Comparison of ENCODE assay signal across 5 fruit fly cellular contexts in the genomic region with DNA sequence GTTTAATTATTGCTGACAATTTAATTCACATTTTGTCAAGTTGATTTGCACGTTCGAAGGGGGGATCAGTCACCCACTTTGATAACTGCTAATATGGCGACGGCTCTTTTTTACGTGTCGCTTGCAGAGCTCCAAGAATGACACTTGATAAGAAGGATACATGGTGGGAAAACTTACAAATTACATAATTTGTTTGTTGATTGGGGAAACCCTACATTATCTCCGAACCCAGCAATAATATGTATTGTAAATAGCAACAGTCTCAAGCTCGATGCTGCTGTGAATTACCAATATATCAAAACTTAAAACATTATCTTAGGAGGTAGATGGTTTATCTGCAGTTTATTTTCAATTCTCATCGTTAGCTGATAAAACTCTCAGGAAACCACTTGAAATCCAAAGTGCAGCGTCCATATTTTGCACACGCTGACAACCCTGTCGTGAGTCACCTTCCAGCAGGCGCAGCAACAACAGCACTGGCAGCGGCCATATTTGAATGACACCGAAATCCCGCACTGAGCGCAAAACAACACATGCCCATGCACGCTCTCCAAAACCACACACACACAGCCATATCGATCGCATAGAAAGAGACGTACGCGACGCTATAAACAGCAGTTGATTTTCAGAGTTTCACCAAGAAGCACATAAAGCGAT.
TF ChIP-seq lines count a peak whose summit lies in the region.

No protein-coding gene starts in this region.

- peak; percentile 50 for TF ChIP-seq CTCF in whole organism, embryonic (GFP tag; optimal IDR thresholded peaks at IDR 0.05; lab: Kevin White, UChicago)

TF ChIP-seq in whole organism, adult, 20 proteins besides CTCF, POLR2A, EP300 and RAD21 (continues in another document):
- TF ChIP-seq toe (GFP tag; optimal IDR thresholded peaks at IDR 0.05; lab: Kevin White, UChicago) (peak; percentile 96), Crg-1 (GFP tag; optimal IDR thresholded peaks at IDR 0.05; lab: Kevin White, UChicago) (peak; percentile 68), CG33017 (tag; optimal IDR thresholded peaks at IDR 0.05; lab: Kevin White, UChicago) (peak; percentile 88), bab1 (GFP tag; optimal IDR thresholded peaks at IDR 0.05; lab: Kevin White, UChicago) (peak; percentile 84), kay (GFP tag; lab: Kevin White, UChicago; ENCODE audit: borderline replicate concordance) (peak; percentile 99), CG1620 (GFP tag; optimal IDR thresholded peaks at IDR 0.05; lab: Kevin White, UChicago) (peak; percentile 72), pad (GFP tag; optimal IDR thresholded peaks at IDR 0.05; lab: Kevin White, UChicago) (peak; percentile 85), Hr96 (GFP tag; optimal IDR thresholded peaks at IDR 0.05; lab: Kevin White, UChicago) (peak; percentile 94), CG11617 (GFP tag; optimal IDR thresholded peaks at IDR 0.05; lab: Kevin White, UChicago) (peak; percentile 98), CG5204 (GFP tag; optimal IDR thresholded peaks at IDR 0.05; lab: Kevin White, UChicago) (peak; percentile 97), ovo (GFP tag; optimal IDR thresholded peaks at IDR 0.05; lab: Kevin White, UChicago) (peak; percentile 58), cnc (optimal IDR thresholded peaks at IDR 0.05; lab: Kevin White, UChicago) (peak in 1 of 2 experiments; percentile 11), CG7045 (GFP tag; optimal IDR thresholded peaks at IDR 0.05; lab: Kevin White, UChicago) (peak; percentile 97), Clk (GFP tag; optimal IDR thresholded peaks at IDR 0.05; lab: Kevin White, UChicago) (peak; percentile 95), CG14711 (tag; optimal IDR thresholded peaks at IDR 0.05; lab: Kevin White, UChicago) (peak; percentile 90), CG7101 (tag; optimal IDR thresholded peaks at IDR 0.05; lab: Kevin White, UChicago) (peak; percentile 90)

TF ChIP-seq in whole organism, embryonic, 481 proteins besides CTCF, POLR2A, EP300 and RAD21 (continues in another document):
- TF ChIP-seq fu2 (GFP tag; optimal IDR thresholded peaks at IDR 0.05; lab: Kevin White, UChicago) (peak; percentile 98), CG31224 (GFP tag; IDR thresholded peaks at IDR 0.05; lab: Robert Waterston, UW) (peak; percentile 86), mam (GFP tag; optimal IDR thresholded peaks at IDR 0.05; lab: Kevin White, UChicago) (peak; percentile 97), br (optimal IDR thresholded peaks at IDR 0.05; lab: Kevin White, UChicago) (no peak), Dbx (GFP tag; IDR thresholded peaks at IDR 0.05; lab: Robert Waterston, UW) (peak; percentile 86), CG31388 (GFP tag; optimal IDR thresholded peaks at IDR 0.05; lab: Kevin White, UChicago) (peak; percentile 86), CG17612 (GFP tag; IDR thresholded peaks at IDR 0.05; lab: Robert Waterston, UW) (peak; percentile 73), CG1792 (GFP tag; optimal IDR thresholded peaks at IDR 0.05; lab: Kevin White, UChicago) (peak; percentile 96), CG6683 (GFP tag; optimal IDR thresholded peaks at IDR 0.05; lab: Kevin White, UChicago) (peak; percentile 88), CG8478 (optimal IDR thresholded peaks at IDR 0.05; lab: Kevin White, UChicago) (no peak), CG13424 (tag; optimal IDR thresholded peaks at IDR 0.05; lab: Kevin White, UChicago) (peak; percentile 96), CG2875 (GFP tag; optimal IDR thresholded peaks at IDR 0.05; lab: Kevin White, UChicago) (peak; percentile 92), CG17568 (GFP tag; optimal IDR thresholded peaks at IDR 0.05; lab: Kevin White, UChicago) (peak; percentile 72), CG15601 (tag; optimal IDR thresholded peaks at IDR 0.05; lab: Kevin White, UChicago) (peak; percentile 89), tap (tag; optimal IDR thresholded peaks at IDR 0.05; lab: Kevin White, UChicago) (peak; percentile 86), CG6254 (GFP tag; optimal IDR thresholded peaks at IDR 0.05; lab: Kevin White, UChicago) (peak; percentile 86), CG30403 (GFP tag; optimal IDR thresholded peaks at IDR 0.05; lab: Kevin White, UChicago) (peak; percentile 99)

TF ChIP-seq in whole organism, prepupa, 60 proteins besides CTCF, POLR2A, EP300 and RAD21 (continues in another document):
- TF ChIP-seq eg (GFP tag; IDR thresholded peaks at IDR 0.05; lab: Robert Waterston, UW) (peak; percentile 90), Ets96B (tag; optimal IDR thresholded peaks at IDR 0.05; lab: Kevin White, UChicago) (peak; percentile 93), acj6 (GFP tag; optimal IDR thresholded peaks at IDR 0.05; lab: Kevin White, UChicago) (peak; percentile 97), Hr39 (GFP tag; optimal IDR thresholded peaks at IDR 0.05; lab: Kevin White, UChicago) (peak; percentile 98), CG15336 (GFP tag; IDR thresholded peaks at IDR 0.05; lab: Robert Waterston, UW) (peak; percentile 84), Eip93F (GFP tag; optimal IDR thresholded peaks at IDR 0.05; lab: Kevin White, UChicago) (peak; percentile 85), CG4318 (GFP tag; optimal IDR thresholded peaks at IDR 0.05; lab: Kevin White, UChicago) (peak; percentile 97), CG6163 (GFP tag; IDR thresholded peaks at IDR 0.05; lab: Robert Waterston, UW) (peak; percentile 89), CG7368 (GFP tag; optimal IDR thresholded peaks at IDR 0.05; lab: Kevin White, UChicago) (peak; percentile 92), CG3032 (tag; optimal IDR thresholded peaks at IDR 0.05; lab: Kevin White, UChicago) (peak; percentile 95), fd85E (GFP tag; optimal IDR thresholded peaks at IDR 0.05; lab: Kevin White, UChicago) (peak; percentile 68), cyc (GFP tag; optimal IDR thresholded peaks at IDR 0.05; lab: Kevin White, UChicago) (peak; percentile 96), Blimp-1 (GFP tag; optimal IDR thresholded peaks at IDR 0.05; lab: Kevin White, UChicago) (peak; percentile 93), fd59A (GFP tag; optimal IDR thresholded peaks at IDR 0.05; lab: Kevin White, UChicago) (peak; percentile 98), CG11762 (GFP tag; optimal IDR thresholded peaks at IDR 0.05; lab: Kevin White, UChicago; ENCODE audit: insufficient read depth) (peak; percentile 92), CG3919 (GFP tag; optimal IDR thresholded peaks at IDR 0.05; lab: Kevin White, UChicago) (peak; percentile 97), Met (GFP tag; optimal IDR thresholded peaks at IDR 0.05; lab: Kevin White, UChicago) (peak; percentile 96)

TF ChIP-seq in whole organism, pupa, 21 proteins besides CTCF, POLR2A, EP300 and RAD21 (continues in another document):
- TF ChIP-seq gl (tag; optimal IDR thresholded peaks at IDR 0.05; lab: Kevin White, UChicago), result peak; percentile 80
- peak; percentile 72; the same call in 1 of the 2 replicates for TF ChIP-seq rn (GFP tag; IDR thresholded peaks at IDR 0.05; lab: Robert Waterston, UW)
- TF ChIP-seq Pif1A (GFP tag; optimal IDR thresholded peaks at IDR 0.05; lab: Kevin White, UChicago), result peak; percentile 93
- peak; percentile 86 for TF ChIP-seq CG32121 (GFP tag; IDR thresholded peaks at IDR 0.05; lab: Robert Waterston, UW)
- TF ChIP-seq CG10348 (GFP tag; IDR thresholded peaks at IDR 0.05; lab: Robert Waterston, UW), result peak; percentile 70
- peak; percentile 89 for TF ChIP-seq CG4496 (GFP tag; IDR thresholded peaks at IDR 0.05; lab: Robert Waterston, UW)
- peak; percentile 83 for TF ChIP-seq CG17806 (tag; optimal IDR thresholded peaks at IDR 0.05; lab: Kevin White, UChicago)
- TF ChIP-seq CG14655 (GFP tag; optimal IDR thresholded peaks at IDR 0.05; lab: Kevin White, UChicago), result peak; percentile 99
- peak; percentile 59 for TF ChIP-seq CG12605 (GFP tag; IDR thresholded peaks at IDR 0.05; lab: Robert Waterston, UW)
- peak; percentile 87 for TF ChIP-seq CG13204 (GFP tag; optimal IDR thresholded peaks at IDR 0.05; lab: Kevin White, UChicago)
- peak; percentile 97 for TF ChIP-seq Snoo (tag; optimal IDR thresholded peaks at IDR 0.05; lab: Kevin White, UChicago)
- peak; percentile 86 for TF ChIP-seq Pif1B (GFP tag; optimal IDR thresholded peaks at IDR 0.05; lab: Kevin White, UChicago)
- TF ChIP-seq EcR (GFP tag; optimal IDR thresholded peaks at IDR 0.05; lab: Kevin White, UChicago), result peak; percentile 9
- TF ChIP-seq CG9948 (tag; optimal IDR thresholded peaks at IDR 0.05; lab: Kevin White, UChicago), result peak; percentile 94
- TF ChIP-seq CG15710 (tag; optimal IDR thresholded peaks at IDR 0.05; lab: Kevin White, UChicago), result peak; percentile 95
- TF ChIP-seq CG8301 (tag; optimal IDR thresholded peaks at IDR 0.05; lab: Kevin White, UChicago), result peak; percentile 96
- peak; percentile 88 for TF ChIP-seq D1 (tag; optimal IDR thresholded peaks at IDR 0.05; lab: Kevin White, UChicago)
- no peak; the same call in 1 of the 2 replicates for TF ChIP-seq Ets98B (GFP tag; IDR thresholded peaks at IDR 0.05; lab: Robert Waterston, UW)

TF ChIP-seq in whole organism, wandering third instar larva, 38 proteins besides CTCF, POLR2A, EP300 and RAD21 (continues in another document):
- TF ChIP-seq h (GFP tag; optimal IDR thresholded peaks at IDR 0.05; lab: Kevin White, UChicago), result peak; percentile 90
- TF ChIP-seq Jra (GFP tag; optimal IDR thresholded peaks at IDR 0.05; lab: Kevin White, UChicago), result peak; percentile 91
- TF ChIP-seq OdsH (GFP tag; optimal IDR thresholded peaks at IDR 0.05; lab: Kevin White, UChicago), result peak; percentile 93
- no peak for TF ChIP-seq brk (GFP tag; optimal IDR thresholded peaks at IDR 0.05; lab: Kevin White, UChicago)
- peak; percentile 74 for TF ChIP-seq Dif (GFP tag; optimal IDR thresholded peaks at IDR 0.05; lab: Kevin White, UChicago; ENCODE audit: partially characterized antibody)
- no peak for TF ChIP-seq Myc (optimal IDR thresholded peaks at IDR 0.05; lab: Kevin White, UChicago)
- peak; percentile 55 for TF ChIP-seq Rel (GFP tag; optimal IDR thresholded peaks at IDR 0.05; lab: Kevin White, UChicago)
- peak; percentile 33 for TF ChIP-seq Rel (tag; optimal IDR thresholded peaks at IDR 0.05; lab: Kevin White, UChicago)
- TF ChIP-seq N (GFP tag; optimal IDR thresholded peaks at IDR 0.05; lab: Kevin White, UChicago), result no peak
- peak; percentile 93 for TF ChIP-seq sv (GFP tag; optimal IDR thresholded peaks at IDR 0.05; lab: Kevin White, UChicago)
- peak; percentile 92 for TF ChIP-seq rgr (GFP tag; optimal IDR thresholded peaks at IDR 0.05; lab: Kevin White, UChicago)
- peak; percentile 81 for TF ChIP-seq Hr83 (GFP tag; optimal IDR thresholded peaks at IDR 0.05; lab: Kevin White, UChicago; ENCODE audit: poor library complexity, severe bottlenecking)
- no peak for TF ChIP-seq jim (GFP tag; optimal IDR thresholded peaks at IDR 0.05; lab: Kevin White, UChicago)
- no peak for TF ChIP-seq Dfd (GFP tag; optimal IDR thresholded peaks at IDR 0.05; lab: Kevin White, UChicago)
- TF ChIP-seq GATAd (GFP tag; optimal IDR thresholded peaks at IDR 0.05; lab: Kevin White, UChicago), result peak; percentile 81
- TF ChIP-seq fru (GFP tag; optimal IDR thresholded peaks at IDR 0.05; lab: Kevin White, UChicago), result peak; percentile 95
- peak; percentile 19 to 78 for TF ChIP-seq dl (GFP tag; optimal IDR thresholded peaks at IDR 0.05; lab: Kevin White, UChicago; ENCODE audit: insufficient read depth in 1 of 2, partially characterized antibody in 2 of 2)
- peak; percentile 96 for TF ChIP-seq ey (GFP tag; optimal IDR thresholded peaks at IDR 0.05; lab: Kevin White, UChicago)
- peak; percentile 74 for TF ChIP-seq Mio (GFP tag; optimal IDR thresholded peaks at IDR 0.05; lab: Kevin White, UChicago)
- no peak for TF ChIP-seq pan (optimal IDR thresholded peaks at IDR 0.05; lab: Kevin White, UChicago)
- peak; percentile 98 for TF ChIP-seq dmrt93B (GFP tag; optimal IDR thresholded peaks at IDR 0.05; lab: Kevin White, UChicago)
